Worm (Caenorhabditis elegans): ENCODE measurements around the gene C45G9.8.

- TF ChIP-seq tbx-37 (GFP tag; conservative IDR thresholded peaks at IDR 0.05) (no peak), flt-1 (GFP tag; IDR thresholded peaks at IDR 0.05) (no peak), ets-7 (tag; optimal IDR thresholded peaks at IDR 0.05) (no peak), ama-1 (optimal IDR thresholded peaks at IDR 0.05) (no peak), F13C5.2 (tag; optimal IDR thresholded peaks at IDR 0.05) (no peak)
Observed at ce11 chrIII:5036158-5036557, 17.3 kb downstream of the C45G9.8 start, which contains the start of gene C45G9.6.

Data from whole organism, early embryonic.